Fruit fly (Drosophila melanogaster) whole organism, embryonic: Measurements from ENCODE around the gene CG8677.

Experiments
- Bdp1 ChIP-seq: fragments of 200-800 bp; sonication (Bioruptor generic); optimal IDR thresholded peaks from 3 replicates; lab custom pipeline; 2016; ENCODE audit warnings: missing biosample characterization, missing genetic modification characterization
- CG10979 ChIP-seq: fragments of 200-800 bp; sonication (Bioruptor generic); optimal IDR thresholded peaks from 2 replicates; lab custom pipeline; 2018; ENCODE audit warnings: missing biosample characterization, mild to moderate bottlenecking, missing genetic modification characterization, moderate library complexity
- CG11504 ChIP-seq: fragments of 200-800 bp; sonication (Bioruptor generic); optimal IDR thresholded peaks from 3 replicates; lab custom pipeline; 2019; ENCODE audit warnings: missing biosample characterization, mild to moderate bottlenecking, missing genetic modification characterization, moderate library complexity
- CG12219 ChIP-seq: fragments of 200-800 bp; sonication (Bioruptor generic); optimal IDR thresholded peaks from 3 replicates; lab custom pipeline; 2018; ENCODE audit warnings: missing biosample characterization, mild to moderate bottlenecking, missing genetic modification characterization
- CG12299 ChIP-seq: fragments of 200-800 bp; sonication (Bioruptor generic); optimal IDR thresholded peaks from 2 replicates; lab custom pipeline; 2018; ENCODE audit warnings: missing biosample characterization, mild to moderate bottlenecking, missing genetic modification characterization
- CG1233 ChIP-seq: fragments of 200-800 bp; sonication (Bioruptor generic); optimal IDR thresholded peaks from 4 replicates; lab custom pipeline; 2018; ENCODE audit warnings: missing biosample characterization, mild to moderate bottlenecking, missing genetic modification characterization
- CG1529 ChIP-seq: fragments of 200-800 bp; sonication (Bioruptor generic); optimal IDR thresholded peaks from 3 replicates; lab custom pipeline; 2018; ENCODE audit warnings: missing biosample characterization, missing genetic modification characterization
- CG17328 ChIP-seq: fragments of 200-800 bp; sonication (Bioruptor generic); IDR thresholded peaks from 2 replicates; pipeline ENCODE4 v1.3.6; 2022; ENCODE audit warnings: missing biosample characterization, missing genetic modification characterization
- CG17829 ChIP-seq: fragments of 200-800 bp; optimal IDR thresholded peaks from 2 replicates; lab custom pipeline; 2019; ENCODE audit warnings: missing biosample characterization, mild to moderate bottlenecking, missing genetic modification characterization, moderate library complexity
- CG18262 ChIP-seq: fragments of 200-800 bp; optimal IDR thresholded peaks from 3 replicates; lab custom pipeline; 2019; ENCODE audit warnings: missing biosample characterization, mild to moderate bottlenecking, missing genetic modification characterization, moderate library complexity
- CG18619 ChIP-seq: fragments of 200-800 bp; sonication (Bioruptor generic); optimal IDR thresholded peaks from 3 replicates; lab custom pipeline; 2017; ENCODE audit warnings: missing biosample characterization, mild to moderate bottlenecking, missing genetic modification characterization
- CG2116 ChIP-seq: fragments of 200-800 bp; sonication (Bioruptor generic); optimal IDR thresholded peaks from 3 replicates; lab custom pipeline; 2018; ENCODE audit warnings: missing biosample characterization, mild to moderate bottlenecking, missing genetic modification characterization
- CG4424 ChIP-seq: fragments of 200-800 bp; sonication (Bioruptor generic); optimal IDR thresholded peaks from 3 replicates; lab custom pipeline; 2016; ENCODE audit warnings: missing biosample characterization, missing genetic modification characterization
- CG4617 ChIP-seq: fragments of 200-800 bp; sonication (Bioruptor generic); optimal IDR thresholded peaks from 3 replicates; lab custom pipeline; 2016; ENCODE audit warnings: missing biosample characterization, missing genetic modification characterization, borderline replicate concordance
- CG4820 ChIP-seq: fragments of 200-800 bp; sonication (Bioruptor generic); optimal IDR thresholded peaks from 3 replicates; lab custom pipeline; 2016; ENCODE audit warnings: missing biosample characterization, missing genetic modification characterization
- CG7745 ChIP-seq: fragments of 200-800 bp; sonication (Bioruptor generic); optimal IDR thresholded peaks from 2 replicates; lab custom pipeline; 2018; ENCODE audit warnings: missing biosample characterization, mild to moderate bottlenecking, missing genetic modification characterization, moderate library complexity
- D19B ChIP-seq: fragments of 200-800 bp; sonication (Bioruptor generic); optimal IDR thresholded peaks from 2 replicates; lab custom pipeline; 2017; ENCODE audit warnings: missing biosample characterization, mild to moderate bottlenecking, missing genetic modification characterization
- Doc2 ChIP-seq: fragments of 200-800 bp; sonication (Bioruptor generic); IDR thresholded peaks from 2 replicates; pipeline ENCODE4 v1.3.6; 2022; ENCODE audit warnings: missing biosample characterization, missing genetic modification characterization
- Eip74EF ChIP-seq, 2 experiments: fragments of 200-800 bp in 1 of 2; fragments of >200 bp in 1 of 2; sonication (Bioruptor generic) in 1 of 2; optimal IDR thresholded peaks; 2 replicates each; lab custom pipeline; 2017 to 2019; ENCODE audit warnings: missing biosample characterization in 2 of 2, missing genetic modification characterization in 2 of 2, mild to moderate bottlenecking in 1 of 2, moderate library complexity in 1 of 2
- Elba2 ChIP-seq: fragments of 200-800 bp; sonication (Bioruptor generic); optimal IDR thresholded peaks from 3 replicates; lab custom pipeline; 2016; ENCODE audit warnings: missing biosample characterization, missing genetic modification characterization
- HHEX ChIP-seq: fragments of 200-800 bp; sonication (Bioruptor generic); optimal IDR thresholded peaks from 3 replicates; lab custom pipeline; 2017; ENCODE audit warnings: missing biosample characterization, mild to moderate bottlenecking, missing genetic modification characterization, missing genetic modification reagents
- Hsf ChIP-seq: fragments of 200-800 bp; sonication (Bioruptor generic); optimal IDR thresholded peaks from 3 replicates; lab custom pipeline; 2016; ENCODE audit warnings: missing biosample characterization, missing genetic modification characterization
- PHDP ChIP-seq: fragments of 200-800 bp; sonication (Bioruptor generic); optimal IDR thresholded peaks from 3 replicates; lab custom pipeline; 2018; ENCODE audit warnings: missing biosample characterization, mild to moderate bottlenecking, missing genetic modification characterization, moderate library complexity
- Scr ChIP-seq: fragments of 200-800 bp; sonication (Bioruptor generic); IDR thresholded peaks from 2 replicates; pipeline ENCODE4 v1.3.6; 2022; ENCODE audit warnings: missing biosample characterization, missing genetic modification characterization; ENCODE audit not compliant: partially characterized antibody
- Sox100B ChIP-seq: fragments of 200-800 bp; sonication (Bioruptor generic); optimal IDR thresholded peaks from 3 replicates; lab custom pipeline; 2018; ENCODE audit warnings: missing biosample characterization, mild to moderate bottlenecking, missing genetic modification characterization
- Sox102F ChIP-seq: fragments of 200-800 bp; sonication (Bioruptor generic); optimal IDR thresholded peaks from 2 replicates; lab custom pipeline; 2018; ENCODE audit warnings: missing biosample characterization, mild to moderate bottlenecking, missing genetic modification characterization, moderate library complexity
- Tbp ChIP-seq: fragments of >200 bp; optimal IDR thresholded peaks from 2 replicates; lab custom pipeline; 2018; ENCODE audit warnings: missing biosample characterization, missing genetic modification characterization
- Vsx1 ChIP-seq: fragments of 200-800 bp; sonication (Bioruptor generic); optimal IDR thresholded peaks from 2 replicates; lab custom pipeline; 2017; ENCODE audit warnings: missing biosample characterization, mild to moderate bottlenecking, missing genetic modification characterization, missing genetic modification reagents
- abd-A ChIP-seq: fragments of 200-800 bp; sonication (Bioruptor generic); optimal IDR thresholded peaks from 3 replicates; lab custom pipeline; 2019; ENCODE audit warnings: missing biosample characterization, mild to moderate bottlenecking, missing genetic modification characterization, moderate library complexity
- ash1 ChIP-seq: fragments of 200-800 bp; sonication (Bioruptor generic); optimal IDR thresholded peaks from 2 replicates; lab custom pipeline; 2018; ENCODE audit warnings: missing biosample characterization, mild to moderate bottlenecking, missing genetic modification characterization
- dmrt11E ChIP-seq: fragments of 200-800 bp; sonication (Bioruptor generic); optimal IDR thresholded peaks from 3 replicates; lab custom pipeline; 2018; ENCODE audit warnings: missing biosample characterization, mild to moderate bottlenecking, missing genetic modification characterization, moderate library complexity
- dpn ChIP-seq, 2 experiments: fragments of 200-800 bp; sonication (Bioruptor generic); optimal IDR thresholded peaks; 3 replicates each; lab custom pipeline; 2016; ENCODE audit warnings: missing biosample characterization in 2 of 2, missing genetic modification characterization in 2 of 2
- esg ChIP-seq: fragments of 200-800 bp; sonication (Bioruptor generic); conservative IDR thresholded peaks from 2 replicates; pipeline ENCODE4 v1.3.6; 2022; ENCODE audit warnings: missing biosample characterization, missing genetic modification characterization
- ewg ChIP-seq: fragments of 200-800 bp; sonication (Bioruptor generic); optimal IDR thresholded peaks from 3 replicates; lab custom pipeline; 2017; ENCODE audit warnings: mild to moderate bottlenecking, missing biosample characterization, missing genetic modification reagents, missing genetic modification characterization
- eyg ChIP-seq: fragments of 200-800 bp; sonication (Bioruptor generic); optimal IDR thresholded peaks from 3 replicates; lab custom pipeline; 2016; ENCODE audit warnings: missing biosample characterization, missing genetic modification characterization
- hb ChIP-seq: fragments of 200-800 bp; sonication (Bioruptor generic); IDR thresholded peaks from 3 replicates; pipeline ENCODE4 v1.3.6; 2022; ENCODE audit warnings: missing biosample characterization, missing genetic modification characterization; ENCODE audit not compliant: partially characterized antibody
- hbn ChIP-seq: fragments of 200-800 bp; sonication (Bioruptor generic); IDR thresholded peaks from 2 replicates; pipeline ENCODE4 v1.3.6; 2022; ENCODE audit warnings: missing biosample characterization, missing genetic modification characterization; ENCODE audit not compliant: partially characterized antibody
- hth ChIP-seq: fragments of >200 bp; optimal IDR thresholded peaks from 2 replicates; lab custom pipeline; 2017; ENCODE audit warnings: inconsistent platforms
- ind ChIP-seq: fragments of 200-800 bp; sonication (Bioruptor generic); optimal IDR thresholded peaks from 3 replicates; lab custom pipeline; 2016; ENCODE audit warnings: missing biosample characterization, missing genetic modification characterization
- insv ChIP-seq, 2 experiments: fragments of 200-800 bp; sonication (Bioruptor generic); optimal IDR thresholded peaks; 3 replicates each; lab custom pipeline; 2016 to 2018; ENCODE audit warnings: missing biosample characterization in 2 of 2, missing genetic modification characterization in 2 of 2
- mld ChIP-seq: fragments of 200-800 bp; sonication (Bioruptor generic); IDR thresholded peaks from 3 replicates; pipeline ENCODE4 v1.3.6; 2022; ENCODE audit warnings: missing biosample characterization, missing genetic modification characterization; ENCODE audit not compliant: partially characterized antibody
- otp ChIP-seq: fragments of 200-800 bp; sonication (Bioruptor generic); IDR thresholded peaks from 3 replicates; pipeline ENCODE4, ENCODE4 v1.3.6; 2022; ENCODE audit warnings: missing biosample characterization, missing genetic modification characterization
- pfk ChIP-seq: fragments of 200-800 bp; sonication (Bioruptor generic); optimal IDR thresholded peaks from 2 replicates; lab custom pipeline; 2018; ENCODE audit warnings: missing biosample characterization, mild to moderate bottlenecking, missing genetic modification characterization, moderate library complexity
- pros ChIP-seq: fragments of 200-800 bp; sonication (Bioruptor generic); optimal IDR thresholded peaks from 3 replicates; lab custom pipeline; 2019; ENCODE audit warnings: missing biosample characterization, mild to moderate bottlenecking, missing genetic modification characterization, moderate library complexity
- sna ChIP-seq: fragments of 200-800 bp; sonication (Bioruptor generic); IDR thresholded peaks from 2 replicates; pipeline ENCODE4 v1.3.6; 2022; ENCODE audit warnings: missing biosample characterization, missing genetic modification characterization; ENCODE audit not compliant: partially characterized antibody
- stwl ChIP-seq: fragments of 200-800 bp; sonication (Bioruptor generic); optimal IDR thresholded peaks from 3 replicates; lab custom pipeline; 2018; ENCODE audit warnings: missing biosample characterization, mild to moderate bottlenecking, missing genetic modification characterization, moderate library complexity
- tin ChIP-seq: fragments of 200-800 bp; sonication (Bioruptor generic); optimal IDR thresholded peaks from 3 replicates; lab custom pipeline; 2016; ENCODE audit warnings: missing biosample characterization, missing genetic modification characterization
- ttk ChIP-seq: fragments of 200-800 bp; sonication (Bioruptor generic); IDR thresholded peaks from 2 replicates; pipeline ENCODE4 v2.1.2; 2022; ENCODE audit warnings: missing biosample characterization, missing genetic modification characterization
- z ChIP-seq: fragments of 200-800 bp; sonication (Bioruptor generic); IDR thresholded peaks from 3 replicates; pipeline ENCODE4 v1.3.6; 2022; ENCODE audit warnings: missing biosample characterization, missing genetic modification characterization
- zfh1 ChIP-seq: fragments of 200-800 bp; sonication (Bioruptor generic); IDR thresholded peaks from 3 replicates; pipeline ENCODE4 v1.3.6; 2022; ENCODE audit warnings: missing biosample characterization, missing genetic modification characterization

Gene CG8677

DNA sequence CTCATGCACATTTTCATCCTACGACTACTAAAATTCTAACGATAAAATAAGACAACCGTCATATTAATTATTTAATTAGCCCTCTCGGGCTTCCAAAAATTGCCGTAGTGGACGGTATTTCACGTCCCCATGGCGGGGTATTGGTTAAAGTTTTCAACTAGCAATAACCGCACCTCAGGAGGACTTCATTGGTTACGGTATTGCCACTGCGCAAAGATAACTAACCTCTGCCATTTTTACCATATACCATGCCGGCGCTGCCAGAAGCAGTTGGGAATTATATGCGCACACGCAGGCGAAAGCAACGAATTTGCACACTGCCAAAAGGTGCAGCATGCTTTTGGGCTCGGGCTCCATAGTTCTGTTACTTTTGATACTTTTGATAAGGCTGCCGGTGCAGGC lies 6.2 kb upstream of the CG8677 start (continued):
- TF ChIP-seq D19B (GFP tag; lab: Kevin White, UChicago) (no peak), CG18262 (tag; lab: Kevin White, UChicago) (no peak), ttk (GFP tag; lab: Robert Waterston, UW) (no peak; the same call in 1 of the 2 replicates), hth (no peak), abd-A (tag; lab: Kevin White, UChicago) (no peak), hb (GFP tag; lab: Robert Waterston, UW) (no peak), Eip74EF (GFP tag; optimal IDR thresholded peaks at IDR 0.05; lab: Kevin White, UChicago) (no peak), CG10979 (tag; lab: Kevin White, UChicago) (peak; percentile 5), dmrt11E (tag; lab: Kevin White, UChicago) (peak; percentile 19), Sox102F (no peak), stwl (tag; lab: Kevin White, UChicago) (no peak), CG11504 (no peak), ind (peak; percentile 11), ash1 (GFP tag; lab: Kevin White, UChicago) (no peak), eyg (no peak), PHDP (tag; lab: Kevin White, UChicago) (no peak), ewg (GFP tag; lab: Kevin White, UChicago) (peak; percentile 54), CG12299 (tag; lab: Kevin White, UChicago) (no peak), Scr (GFP tag; lab: Robert Waterston, UW) (0 out of 2 replicates have a peak, but pooled peaks have one; percentile 10), mld (GFP tag; lab: Robert Waterston, UW) (peak; percentile 66; the same call in 2 of the 3 replicates), Elba2 (GFP tag; lab: Kevin White, UChicago) (peak; percentile 37), CG4617 (GFP tag; lab: Kevin White, UChicago) (no peak), Bdp1 (GFP tag; lab: Kevin White, UChicago) (no peak), CG7745 (tag; lab: Kevin White, UChicago) (no peak), tin (GFP tag; lab: Kevin White, UChicago) (peak; percentile 39), CG4424 (GFP tag; lab: Kevin White, UChicago) (peak; percentile 2), Vsx1 (GFP tag; lab: Kevin White, UChicago) (no peak), CG12219 (GFP tag; lab: Kevin White, UChicago) (no peak), CG2116 (no peak), esg (no peak), hbn (no peak), CG4820 (GFP tag; lab: Kevin White, UChicago) (peak; percentile 1), CG18619 (GFP tag; lab: Kevin White, UChicago) (no peak), CG1233 (GFP tag; lab: Kevin White, UChicago) (peak; percentile 27), Sox100B (GFP tag; lab: Kevin White, UChicago) (no peak), Hsf (GFP tag; lab: Kevin White, UChicago) (no peak), Tbp (peak; percentile 36), CG1529 (peak; percentile 31), sna (no peak), pfk (peak; percentile 28), zfh1 (GFP tag; lab: Robert Waterston, UW) (peak; percentile 77; the same call in 2 of the 3 replicates), z (no peak), HHEX (GFP tag; lab: Kevin White, UChicago) (peak; percentile 35), Doc2 (GFP tag; lab: Robert Waterston, UW) (no peak), otp (GFP tag; lab: Robert Waterston, UW) (peak; percentile 73; the same call in 2 of the 3 replicates), CG17328 (GFP tag; lab: Robert Waterston, UW) (peak; percentile 57), CG17829 (tag; lab: Kevin White, UChicago) (peak; percentile 40), pros (GFP tag; lab: Kevin White, UChicago) (peak; percentile 87), dpn (GFP tag; optimal IDR thresholded peaks at IDR 0.05; lab: Kevin White, UChicago) (peak in 1 of 2 experiments; percentile 63), insv (GFP tag; optimal IDR thresholded peaks at IDR 0.05; lab: Kevin White, UChicago) (peak in 1 of 2 experiments; percentile 0)
